Fruit fly (Drosophila melanogaster) whole organism, pupa: ENCODE results near the gene CG1542.

Experiments used
- CG10348 ChIP-seq: fragments of 200-800 bp; sonication (Bioruptor generic); IDR thresholded peaks from 2 replicates; pipeline ENCODE4 v1.3.6; 2022; ENCODE audit warnings: missing biosample characterization, missing genetic modification characterization
- CG12605 ChIP-seq: fragments of 200-800 bp; sonication (Bioruptor generic); IDR thresholded peaks from 2 replicates; pipeline ENCODE4 v1.3.6; 2022; ENCODE audit warnings: missing biosample characterization, missing genetic modification characterization
- CG17806 ChIP-seq: fragments of 200-800 bp; sonication (Bioruptor generic); optimal IDR thresholded peaks from 2 replicates; lab custom pipeline; 2018; ENCODE audit warnings: missing biosample characterization, mild to moderate bottlenecking, missing genetic modification characterization, moderate library complexity
- CG32121 ChIP-seq: fragments of 200-800 bp; sonication (Bioruptor generic); IDR thresholded peaks from 2 replicates; pipeline ENCODE4 v1.3.6; 2022; ENCODE audit warnings: missing biosample characterization, missing genetic modification characterization
- CG8159 ChIP-seq: fragments of 200-800 bp; sonication (Bioruptor generic); optimal IDR thresholded peaks from 3 replicates; lab custom pipeline; 2018; ENCODE audit warnings: missing biosample characterization, mild to moderate bottlenecking, missing genetic modification characterization, moderate library complexity
- CG8301 ChIP-seq: fragments of 200-800 bp; sonication (Bioruptor generic); optimal IDR thresholded peaks from 2 replicates; lab custom pipeline; 2018; ENCODE audit warnings: missing biosample characterization, mild to moderate bottlenecking, missing genetic modification characterization
- Ets98B ChIP-seq: fragments of 200-800 bp; sonication (Bioruptor generic); IDR thresholded peaks from 2 replicates; pipeline ENCODE4 v1.3.6; 2022; ENCODE audit warnings: missing biosample characterization, missing genetic modification characterization
- Snoo ChIP-seq: fragments of 200-800 bp; sonication (Bioruptor generic); optimal IDR thresholded peaks from 3 replicates; lab custom pipeline; 2017; ENCODE audit warnings: missing biosample characterization, mild to moderate bottlenecking, missing genetic modification characterization, inconsistent platforms
- rn ChIP-seq: fragments of 200-800 bp; sonication (Bioruptor generic); IDR thresholded peaks from 2 replicates; pipeline ENCODE4 v1.3.6; 2022; ENCODE audit warnings: missing biosample characterization, missing genetic modification characterization

DNA sequence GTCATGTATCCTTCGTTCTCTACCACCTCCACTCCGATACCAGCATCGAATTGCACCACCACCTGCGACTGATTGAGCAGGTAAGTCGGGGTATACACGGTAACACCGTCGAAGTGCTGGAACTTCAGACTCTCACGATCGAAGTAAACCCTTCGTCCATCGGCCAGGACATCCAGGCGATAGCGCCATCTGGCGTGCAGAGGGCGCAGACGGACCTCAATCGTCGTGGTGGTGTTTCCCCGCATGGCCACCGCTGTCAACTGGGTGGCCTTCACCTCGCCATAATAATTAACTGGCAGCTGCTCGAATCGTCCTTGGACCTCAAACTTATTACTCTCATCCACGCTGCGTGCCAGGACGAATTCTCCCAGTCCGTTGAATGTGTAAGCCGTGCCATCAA lies 31.4 kb upstream of the CG1542 start:
- TF ChIP-seq CG8159 (tag; lab: Kevin White, UChicago) (no peak), CG12605 (no peak), rn (GFP tag; lab: Robert Waterston, UW) (no peak), Snoo (tag; lab: Kevin White, UChicago) (no peak), CG8301 (tag; lab: Kevin White, UChicago) (no peak), CG10348 (GFP tag; lab: Robert Waterston, UW) (no peak), Ets98B (GFP tag; lab: Robert Waterston, UW) (no peak), CG17806 (no peak), CG32121 (GFP tag; lab: Robert Waterston, UW) (no peak)
